Fruit fly (Drosophila melanogaster): ENCODE data around the gene RpS10b.

Gene RpS10b

dm6 chrX:19604997-19605396 is 7.2 kb downstream of the RpS10b start, which contains the start of gene CG14207 (continued):
- TF ChIP-seq run (tag; optimal IDR thresholded peaks at IDR 0.05): no peak
- TF ChIP-seq CG2678 (tag; optimal IDR thresholded peaks at IDR 0.05): no peak
- TF ChIP-seq CG17829 (tag; optimal IDR thresholded peaks at IDR 0.05): no peak
- no peak for TF ChIP-seq prd (optimal IDR thresholded peaks at IDR 0.05)
- TF ChIP-seq prd (GFP tag; IDR thresholded peaks at IDR 0.05): no peak
- no peak for TF ChIP-seq H15 (GFP tag; IDR thresholded peaks at IDR 0.05)
- TF ChIP-seq hkb (optimal IDR thresholded peaks at IDR 0.05): no peak
- no peak for TF ChIP-seq hkb (GFP tag; IDR thresholded peaks at IDR 0.05)
- peak; percentile 17 for TF ChIP-seq CrebB (tag; optimal IDR thresholded peaks at IDR 0.05)
- TF ChIP-seq dm (GFP tag; optimal IDR thresholded peaks at IDR 0.05): peak; percentile 15
- TF ChIP-seq CG15073 (GFP tag; optimal IDR thresholded peaks at IDR 0.05): no peak
- TF ChIP-seq CG11247 (GFP tag; IDR thresholded peaks at IDR 0.05): peak; percentile 30; the same call in 1 of the 2 replicates
- no peak for TF ChIP-seq zen (tag; optimal IDR thresholded peaks at IDR 0.05)
- no peak for TF ChIP-seq phol (tag; optimal IDR thresholded peaks at IDR 0.05)
- TF ChIP-seq CG9876 (GFP tag; optimal IDR thresholded peaks at IDR 0.05): no peak
- TF ChIP-seq CG5953 (GFP tag; IDR thresholded peaks at IDR 0.05): no peak; the same call in 1 of the 2 replicates
- TF ChIP-seq CG17802 (tag; optimal IDR thresholded peaks at IDR 0.05): no peak
- TF ChIP-seq CG10543 (GFP tag; optimal IDR thresholded peaks at IDR 0.05): peak; percentile 40
- TF ChIP-seq bsh (GFP tag; optimal IDR thresholded peaks at IDR 0.05): peak in 1 of 2 experiments; percentile 9
- no peak for TF ChIP-seq bcd (GFP tag; optimal IDR thresholded peaks at IDR 0.05)
- TF ChIP-seq CG12071 (GFP tag; optimal IDR thresholded peaks at IDR 0.05): peak; percentile 36
- TF ChIP-seq CG9797 (GFP tag; optimal IDR thresholded peaks at IDR 0.05): no peak
- peak; percentile 87 for TF ChIP-seq CG7963 (GFP tag; IDR thresholded peaks at IDR 0.05; ENCODE audit: partially characterized antibody)
- TF ChIP-seq sd (tag; optimal IDR thresholded peaks at IDR 0.05): peak; percentile 4
- no peak for TF ChIP-seq gce (GFP tag; IDR thresholded peaks at IDR 0.05)
- no peak for TF ChIP-seq HmgD (GFP tag; optimal IDR thresholded peaks at IDR 0.05)
- TF ChIP-seq CG11504 (tag; optimal IDR thresholded peaks at IDR 0.05): peak; percentile 31
- peak; percentile 86 for TF ChIP-seq Opbp (GFP tag; IDR thresholded peaks at IDR 0.05; ENCODE audit: partially characterized antibody)
- peak; percentile 65 for TF ChIP-seq vnd (GFP tag; IDR thresholded peaks at IDR 0.05; ENCODE audit: partially characterized antibody)
- TF ChIP-seq CG2712 (tag; optimal IDR thresholded peaks at IDR 0.05): peak; percentile 24
- TF ChIP-seq CG2202 (tag; optimal IDR thresholded peaks at IDR 0.05): no peak
- no peak for TF ChIP-seq wor (GFP tag; IDR thresholded peaks at IDR 0.05)
- peak; percentile 40 for TF ChIP-seq ewg (GFP tag; optimal IDR thresholded peaks at IDR 0.05)
- no peak for TF ChIP-seq p53 (GFP tag; optimal IDR thresholded peaks at IDR 0.05)
- peak; percentile 67 for TF ChIP-seq unc-4 (GFP tag; IDR thresholded peaks at IDR 0.05; ENCODE audit: partially characterized antibody)
- no peak for TF ChIP-seq CG10565 (GFP tag; optimal IDR thresholded peaks at IDR 0.05)
- no peak for TF ChIP-seq CG32772 (GFP tag; IDR thresholded peaks at IDR 0.05)
- TF ChIP-seq Mrtf (GFP tag; IDR thresholded peaks at IDR 0.05): no peak
- TF ChIP-seq CG17385 (GFP tag; optimal IDR thresholded peaks at IDR 0.05): peak; percentile 17
- TF ChIP-seq Ets97D (GFP tag; optimal IDR thresholded peaks at IDR 0.05): peak; percentile 41
- peak; percentile 31 for TF ChIP-seq CG15269 (tag; optimal IDR thresholded peaks at IDR 0.05)
- no peak for TF ChIP-seq bab2 (GFP tag; optimal IDR thresholded peaks at IDR 0.05)
- TF ChIP-seq Optix (GFP tag; IDR thresholded peaks at IDR 0.05): no peak
- peak; percentile 32 for TF ChIP-seq Hmr (GFP tag; optimal IDR thresholded peaks at IDR 0.05)
- no peak for TF ChIP-seq CG4820 (GFP tag; optimal IDR thresholded peaks at IDR 0.05)
- TF ChIP-seq CG8290 (GFP tag; optimal IDR thresholded peaks at IDR 0.05): no peak
- TF ChIP-seq CG8290 (tag; optimal IDR thresholded peaks at IDR 0.05): peak in 1 of 2 experiments; percentile 63
- peak; percentile 34 for TF ChIP-seq CHES-1-like (GFP tag; optimal IDR thresholded peaks at IDR 0.05)
- no peak for TF ChIP-seq CG12769 (tag; optimal IDR thresholded peaks at IDR 0.05)
- peak; percentile 8 for TF ChIP-seq mirr (GFP tag; optimal IDR thresholded peaks at IDR 0.05)
- TF ChIP-seq lab (GFP tag; optimal IDR thresholded peaks at IDR 0.05): peak; percentile 14

Measured in whole organism, embryonic.